Worm (Caenorhabditis elegans) whole organism, L3 larva: ENCODE measurements around the gene F15B9.6.

Experiments
- ceh-28 ChIP-seq: fragments of 150-350 bp; optimal IDR thresholded peaks from 2 replicates; lab custom pipeline; 2014; ENCODE audit warnings: missing biosample characterization, missing genetic modification reagents, missing genetic modification characterization
- ceh-82 ChIP-seq: fragments of 150-350 bp; optimal IDR thresholded peaks from 2 replicates; lab custom pipeline; 2014; ENCODE audit warnings: missing biosample characterization, missing genetic modification characterization
- fos-1 ChIP-seq: fragments of 150-350 bp; optimal IDR thresholded peaks from 2 replicates; lab custom pipeline; 2014; ENCODE audit warnings: missing biosample characterization, missing genetic modification characterization
- unc-62 ChIP-seq: fragments of 150-350 bp; sonication (generic microtip); optimal IDR thresholded peaks from 4 replicates; lab custom pipeline; 2014; ENCODE audit warnings: missing biosample characterization, missing genetic modification reagents, missing genetic modification characterization

ce11 chrV:13018233-13018632, 4.3 kb downstream of the F15B9.6 start:
- TF ChIP-seq ceh-28 (tag; lab: Kevin White, UChicago) (no peak), fos-1 (tag; lab: Kevin White, UChicago) (no peak), unc-62 (GFP tag; lab: Kevin White, UChicago) (no peak), ceh-82 (tag; lab: Kevin White, UChicago) (no peak)
